Worm (Caenorhabditis elegans): ENCODE data around the gene dur-1.

dur-1 gene

DNA sequence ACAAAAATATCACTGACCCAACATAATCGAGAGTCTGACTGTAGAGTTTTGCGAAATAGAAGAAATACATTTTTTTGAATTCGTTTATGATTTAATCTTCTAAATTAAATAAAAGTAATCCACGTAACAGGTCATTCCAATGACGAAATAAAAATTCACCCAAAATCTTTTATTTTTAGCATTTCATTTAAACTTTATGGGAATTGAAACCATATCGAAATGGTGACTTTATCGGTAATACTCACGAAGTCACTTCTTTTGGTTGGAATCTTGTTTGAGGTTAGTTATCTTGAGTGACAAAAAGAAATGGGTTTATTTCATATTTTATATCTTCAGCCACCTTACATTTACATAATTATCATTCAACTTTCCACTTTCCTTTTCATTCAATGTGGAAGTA is 44.6 kb upstream of the dur-1 start, which contains the start of the genes C47E12.12 and C47E12.10 (continued):
- TF ChIP-seq fkh-3 (tag; optimal IDR thresholded peaks at IDR 0.05) (no peak), zim-3 (tag; optimal IDR thresholded peaks at IDR 0.05) (no peak), him-1 (tag; optimal IDR thresholded peaks at IDR 0.05) (no peak), Y79H2A.3 (GFP tag; conservative IDR thresholded peaks at IDR 0.05) (no peak), hsf-1 (GFP tag; IDR thresholded peaks at IDR 0.05) (no peak), nhr-80 (tag; optimal IDR thresholded peaks at IDR 0.05) (no peak), mxl-1 (tag; optimal IDR thresholded peaks at IDR 0.05) (no peak)

DNA sequence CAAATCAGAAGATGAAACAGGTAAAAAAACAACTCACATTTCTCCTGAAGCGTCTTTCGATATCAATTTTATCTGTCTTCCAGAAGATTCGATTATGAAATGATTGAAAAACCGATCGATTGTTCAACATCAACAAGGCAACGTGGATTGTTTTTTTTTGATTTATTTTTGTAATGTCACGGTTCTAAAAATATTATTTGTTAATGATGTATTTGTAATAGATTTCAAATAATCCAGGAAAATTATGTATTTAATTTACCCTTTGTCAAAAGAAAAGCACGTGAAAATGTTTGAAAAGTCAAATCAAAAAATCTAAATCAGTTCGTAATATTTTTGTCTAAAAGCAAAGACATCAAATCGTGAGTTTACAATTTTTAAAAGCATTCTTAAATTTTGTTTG is 41.1 kb upstream of the dur-1 start, which contains the start of the genes kin-5 and C47E12.11:
TSS of gene kin-5 (minus strand) at position 101 of the 400 bp plus-strand sequence.
TSS of gene C47E12.11 (plus strand) at position 320 of the 400 bp plus-strand sequence.
- TF ChIP-seq ceh-27 (GFP tag; optimal IDR thresholded peaks at IDR 0.05) (no peak), nhr-179 (tag; optimal IDR thresholded peaks at IDR 0.05) (no peak), mxl-1 (tag; optimal IDR thresholded peaks at IDR 0.05) (no peak), F33H1.4 (GFP tag; IDR thresholded peaks at IDR 0.05) (no peak), nfyb-1 (GFP tag; IDR thresholded peaks at IDR 0.05) (no peak), rec-8 (tag; optimal IDR thresholded peaks at IDR 0.05) (no peak), pha-4 (tag; optimal IDR thresholded peaks at IDR 0.05) (no peak), F22D6.2 (tag; optimal IDR thresholded peaks at IDR 0.05) (no peak), ztf-28 (GFP tag; IDR thresholded peaks at IDR 0.05) (no peak), mel-28 (tag; optimal IDR thresholded peaks at IDR 0.05; ENCODE audit: borderline replicate concordance) (no peak), snpc-4 (GFP tag; optimal IDR thresholded peaks at IDR 0.05) (no peak), snpc-4 (tag; optimal IDR thresholded peaks at IDR 0.05) (no peak), K11D2.4 (GFP tag; IDR thresholded peaks at IDR 0.05) (no peak), cebp-2 (GFP tag; IDR thresholded peaks at IDR 0.05) (no peak), pbrm-1 (GFP tag; IDR thresholded peaks at IDR 0.05) (no peak), attf-5 (GFP tag; optimal IDR thresholded peaks at IDR 0.05) (no peak)

DNA sequence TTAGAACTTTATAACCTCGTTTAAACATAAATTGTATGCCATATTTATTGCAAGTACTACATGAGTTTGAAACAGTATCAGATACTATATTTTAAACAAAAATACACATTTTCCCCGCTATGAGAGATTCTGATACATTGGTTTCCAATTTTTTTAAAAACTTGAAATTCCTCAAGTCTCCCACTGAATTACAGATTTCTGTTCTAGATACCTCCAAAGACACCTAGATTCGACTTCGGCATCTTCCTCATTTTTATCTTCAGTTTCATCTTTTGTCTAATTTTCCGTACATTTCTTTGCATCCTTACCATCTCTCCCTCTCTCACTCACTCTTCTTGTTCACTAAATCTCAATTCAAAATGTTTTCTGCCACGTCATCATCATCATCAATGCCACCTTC is 35.9 kb upstream of the dur-1 start, which contains the start of gene T13H10.2:
TSS of gene T13H10.2 (plus strand) at position 301 of the 400 bp plus-strand sequence.
- TF ChIP-seq cebp-2 (GFP tag; IDR thresholded peaks at IDR 0.05) = no peak
- TF ChIP-seq lin-40 (tag; optimal IDR thresholded peaks at IDR 0.05) = no peak
- no peak for TF ChIP-seq chd-7 (tag; optimal IDR thresholded peaks at IDR 0.05)

DNA sequence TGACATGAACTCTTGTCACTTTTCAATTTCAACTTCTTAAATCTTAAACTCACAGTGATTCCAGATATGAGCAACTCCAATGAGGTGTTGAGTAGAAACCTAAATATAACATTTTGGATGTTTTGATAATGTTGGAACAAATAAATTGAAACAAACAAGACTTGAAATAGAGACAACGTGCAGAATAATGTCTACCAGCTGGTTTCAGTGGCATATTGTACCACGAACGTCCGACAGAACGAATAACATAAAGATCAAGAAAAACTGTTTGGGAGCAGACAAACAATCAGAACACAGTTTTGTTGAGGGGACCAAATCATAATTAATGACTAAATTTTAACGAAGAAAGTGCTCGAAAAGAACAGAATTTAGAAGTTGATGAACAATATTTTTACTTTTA is 25.3 kb upstream of the dur-1 start, which contains the start of gene gon-1:
TSS of gene gon-1 (minus strand) at position 101 of the 400 bp plus-strand sequence.
- TF ChIP-seq ama-1 (optimal IDR thresholded peaks at IDR 0.05) (no peak), ama-1 (GFP tag; optimal IDR thresholded peaks at IDR 0.05) (no peak), madf-3 (GFP tag; IDR thresholded peaks at IDR 0.05) (no peak), somi-1 (GFP tag; optimal IDR thresholded peaks at IDR 0.05) (no peak), efl-1 (GFP tag; optimal IDR thresholded peaks at IDR 0.05) (no peak), chd-7 (tag; optimal IDR thresholded peaks at IDR 0.05) (no peak), ekl-4 (GFP tag; IDR thresholded peaks at IDR 0.05) (no peak), ztf-22 (GFP tag; optimal IDR thresholded peaks at IDR 0.05) (no peak), attf-6 (GFP tag; IDR thresholded peaks at IDR 0.05) (no peak), unc-130 (GFP tag; optimal IDR thresholded peaks at IDR 0.05) (no peak), nfya-1 (tag; optimal IDR thresholded peaks at IDR 0.05; ENCODE audit: borderline replicate concordance, insufficient read depth) (no peak), sptf-2 (GFP tag; optimal IDR thresholded peaks at IDR 0.05) (no peak)

Measured in whole organism, young adult.